Fruit fly (Drosophila melanogaster) whole organism, wandering third instar larva: ENCODE data around the gene Ndc1.

Experiments
- Abd-B ChIP-seq: fragments of >200 bp; optimal IDR thresholded peaks from 2 replicates; lab custom pipeline; 2017; ENCODE audit warnings: missing biosample characterization, missing genetic modification characterization
- CG32264 ChIP-seq: fragments of 200-800 bp; sonication (Bioruptor generic); optimal IDR thresholded peaks from 2 replicates; lab custom pipeline; 2016; ENCODE audit warnings: missing biosample characterization, missing genetic modification characterization
- CG9705 ChIP-seq: fragments of 200-800 bp; sonication (Bioruptor generic); optimal IDR thresholded peaks from 2 replicates; lab custom pipeline; 2018; ENCODE audit warnings: missing biosample characterization, mild to moderate bottlenecking, missing genetic modification characterization
- Dfd ChIP-seq: fragments of >200 bp; optimal IDR thresholded peaks from 2 replicates; lab custom pipeline; 2017; ENCODE audit warnings: missing biosample characterization, missing genetic modification characterization
- Dif ChIP-seq: fragments of 200-275, 200-300 bp; sonication (Bioruptor generic); optimal IDR thresholded peaks from 2 replicates; lab custom pipeline; 2018; ENCODE audit warnings: missing biosample characterization, missing genetic modification characterization; ENCODE audit not compliant: partially characterized antibody
- GATAd ChIP-seq: sonication (Bioruptor generic); optimal IDR thresholded peaks from 2 replicates; lab custom pipeline; 2016; ENCODE audit warnings: missing biosample characterization, missing genetic modification characterization
- HLH106 ChIP-seq: fragments of 200-800 bp; optimal IDR thresholded peaks from 3 replicates; lab custom pipeline; 2019; ENCODE audit warnings: missing biosample characterization, mild to moderate bottlenecking, missing genetic modification characterization, moderate library complexity
- Hnf4 ChIP-seq: fragments of 200-800 bp; sonication (Bioruptor generic); optimal IDR thresholded peaks from 2 replicates; lab custom pipeline; 2016; ENCODE audit warnings: missing biosample characterization, mild to moderate bottlenecking, missing genetic modification characterization
- Hr78 ChIP-seq: fragments of >200 bp; optimal IDR thresholded peaks from 2 replicates; lab custom pipeline; 2017; ENCODE audit warnings: missing biosample characterization, missing genetic modification characterization
- Hr83 ChIP-seq: fragments of 200-300 bp; sonication (Bioruptor generic); optimal IDR thresholded peaks from 2 replicates; lab custom pipeline; 2016; ENCODE audit warnings: missing biosample characterization, mild to moderate bottlenecking, missing genetic modification characterization, moderate library complexity; ENCODE audit not compliant: poor library complexity, severe bottlenecking
- Jra ChIP-seq: sonication (Bioruptor generic); optimal IDR thresholded peaks from 2 replicates; lab custom pipeline; 2016; ENCODE audit warnings: missing biosample characterization, missing genetic modification characterization
- Mio ChIP-seq: sonication (Bioruptor generic); optimal IDR thresholded peaks from 2 replicates; lab custom pipeline; 2016; ENCODE audit warnings: missing biosample characterization, missing genetic modification characterization
- Myc ChIP-seq: fragments of >200 bp; optimal IDR thresholded peaks from 2 replicates; lab custom pipeline; 2017
- N ChIP-seq: fragments of >200 bp; optimal IDR thresholded peaks from 2 replicates; lab custom pipeline; 2018; ENCODE audit warnings: missing biosample characterization, missing external identifiers, missing genetic modification characterization
- OdsH ChIP-seq: fragments of 200-800 bp; sonication (Bioruptor generic); optimal IDR thresholded peaks from 2 replicates; lab custom pipeline; 2016; ENCODE audit warnings: missing biosample characterization, mild to moderate bottlenecking, missing genetic modification characterization
- Rel ChIP-seq, 2 experiments: fragments of 200-800 bp; sonication (Bioruptor generic) in 1 of 2; optimal IDR thresholded peaks; 2 replicates in 1 of 2; 3 replicates in 1 of 2; lab custom pipeline; 2016 to 2019; ENCODE audit warnings: mild to moderate bottlenecking in 2 of 2, missing biosample characterization in 2 of 2, missing genetic modification characterization in 2 of 2, moderate library complexity in 1 of 2
- Sp1 ChIP-seq: fragments of 200-800 bp; sonication (Bioruptor generic); optimal IDR thresholded peaks from 3 replicates; lab custom pipeline; 2019; ENCODE audit warnings: missing biosample characterization, mild to moderate bottlenecking, missing genetic modification characterization, moderate library complexity
- Vsx2 ChIP-seq: fragments of 200-300, 225-300 bp; sonication (Bioruptor generic); optimal IDR thresholded peaks from 2 replicates; lab custom pipeline; 2018; ENCODE audit warnings: missing biosample characterization, missing genetic modification characterization; ENCODE audit not compliant: partially characterized antibody
- br ChIP-seq: fragments of 200-800 bp; sonication (Bioruptor generic); optimal IDR thresholded peaks from 2 replicates; lab custom pipeline; 2016; ENCODE audit warnings: missing biosample characterization, missing genetic modification characterization
- brk ChIP-seq: fragments of 200-800 bp; sonication (Bioruptor generic); optimal IDR thresholded peaks from 2 replicates; lab custom pipeline; 2016; ENCODE audit warnings: missing biosample characterization, mild to moderate bottlenecking, missing genetic modification characterization
- dl ChIP-seq, 2 experiments: fragments of 175-275, 200-275 bp in 1 of 2; fragments of 200-275 bp in 1 of 2; sonication (Bioruptor generic); optimal IDR thresholded peaks; lab custom pipeline; 2018; ENCODE audit warnings: mild to moderate bottlenecking in 2 of 2, missing biosample characterization in 2 of 2, missing genetic modification characterization in 2 of 2, moderate library complexity in 2 of 2; ENCODE audit not compliant: partially characterized antibody in 2 of 2, insufficient read depth in 1 of 2
- dmrt93B ChIP-seq: fragments of 200-800 bp; sonication (Bioruptor generic); optimal IDR thresholded peaks from 2 replicates; lab custom pipeline; 2018; ENCODE audit warnings: missing biosample characterization, mild to moderate bottlenecking, missing genetic modification characterization
- dsf ChIP-seq: sonication (Bioruptor generic); optimal IDR thresholded peaks from 2 replicates; lab custom pipeline; 2016; ENCODE audit warnings: missing biosample characterization, missing genetic modification characterization, borderline replicate concordance
- ey ChIP-seq: fragments of 200-800 bp; sonication (Bioruptor generic); optimal IDR thresholded peaks from 2 replicates; lab custom pipeline; 2016; ENCODE audit warnings: missing biosample characterization, missing genetic modification characterization
- foxo ChIP-seq, 2 experiments: fragments of 200-800 bp; sonication (Bioruptor generic); optimal IDR thresholded peaks; 2 replicates in 1 of 2; 3 replicates in 1 of 2; lab custom pipeline; 2016 to 2017; ENCODE audit warnings: missing biosample characterization in 2 of 2, missing genetic modification characterization in 2 of 2
- fru ChIP-seq: fragments of 200-800 bp; sonication (Bioruptor generic); optimal IDR thresholded peaks from 3 replicates; lab custom pipeline; 2016; ENCODE audit warnings: missing biosample characterization, mild to moderate bottlenecking, missing genetic modification characterization
- h ChIP-seq: fragments of 200-800 bp; sonication (Bioruptor generic); optimal IDR thresholded peaks from 3 replicates; lab custom pipeline; 2016; ENCODE audit warnings: missing biosample characterization, mild to moderate bottlenecking, missing genetic modification characterization
- jim ChIP-seq: fragments of 175-275, 200-325 bp; sonication (Bioruptor generic); optimal IDR thresholded peaks from 2 replicates; lab custom pipeline; 2016; ENCODE audit warnings: missing biosample characterization, mild to moderate bottlenecking, missing genetic modification characterization
- lola ChIP-seq: fragments of >200 bp; optimal IDR thresholded peaks from 2 replicates; lab custom pipeline; 2017; ENCODE audit warnings: missing biosample characterization, missing genetic modification characterization
- pan ChIP-seq: fragments of >200 bp; optimal IDR thresholded peaks from 2 replicates; lab custom pipeline; 2017
- psq ChIP-seq: fragments of 200-800 bp; sonication (Bioruptor generic); optimal IDR thresholded peaks from 3 replicates; lab custom pipeline; 2017; ENCODE audit warnings: missing biosample characterization, mild to moderate bottlenecking, missing genetic modification characterization, moderate library complexity
- rgr ChIP-seq: fragments of 200-800 bp; sonication (Bioruptor generic); optimal IDR thresholded peaks from 3 replicates; lab custom pipeline; 2016; ENCODE audit warnings: missing biosample characterization, mild to moderate bottlenecking, missing genetic modification characterization
- sage ChIP-seq: fragments of 200-800 bp; sonication (Bioruptor generic); optimal IDR thresholded peaks from 2 replicates; lab custom pipeline; 2016; ENCODE audit warnings: missing biosample characterization, mild to moderate bottlenecking, missing genetic modification characterization
- tai ChIP-seq: sonication (Bioruptor generic); optimal IDR thresholded peaks from 2 replicates; lab custom pipeline; 2016; ENCODE audit warnings: missing biosample characterization, missing genetic modification characterization
- usp ChIP-seq: fragments of >200 bp; optimal IDR thresholded peaks from 2 replicates; lab custom pipeline; 2017; ENCODE audit warnings: missing biosample characterization, missing genetic modification characterization
- woc ChIP-seq: sonication (Bioruptor generic); optimal IDR thresholded peaks from 2 replicates; lab custom pipeline; 2016; ENCODE audit warnings: missing biosample characterization, mild to moderate bottlenecking, missing genetic modification characterization

The Ndc1 gene

DNA sequence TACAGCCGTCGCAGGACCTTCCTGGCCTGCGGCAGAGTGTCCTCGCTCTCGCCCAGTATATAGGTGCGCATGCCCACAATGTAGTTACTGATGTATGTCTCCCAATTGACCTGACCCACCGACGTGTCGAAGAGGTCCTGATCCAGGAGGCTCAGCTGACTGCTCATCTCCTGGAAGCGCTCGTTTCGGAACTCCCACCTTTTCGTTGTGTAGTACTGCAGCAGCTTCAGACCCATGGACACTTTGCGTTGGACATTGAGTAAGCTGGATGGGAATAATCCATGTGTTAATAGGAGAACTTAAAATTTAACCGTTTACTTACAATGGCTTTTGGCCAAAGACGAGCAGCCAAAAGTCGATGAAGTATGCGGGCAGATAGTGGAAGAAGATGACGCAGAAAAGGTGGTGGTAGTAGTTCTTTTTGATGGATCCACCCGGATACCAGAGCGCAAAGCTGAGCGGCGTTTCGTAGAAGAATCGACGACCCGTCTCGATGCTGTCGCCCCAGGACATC, 19.7 kb downstream of the Ndc1 start:
- TF ChIP-seq usp: no peak
- no peak for TF ChIP-seq sage
- TF ChIP-seq Rel (GFP tag; optimal IDR thresholded peaks at IDR 0.05; lab: Kevin White, UChicago): no peak
- TF ChIP-seq Rel (tag; optimal IDR thresholded peaks at IDR 0.05; lab: Kevin White, UChicago): no peak
- TF ChIP-seq dl (GFP tag; optimal IDR thresholded peaks at IDR 0.05; lab: Kevin White, UChicago; ENCODE audit: insufficient read depth in 1 of 2, partially characterized antibody in 2 of 2): no peak
- no peak for TF ChIP-seq br (GFP tag; lab: Kevin White, UChicago)
- no peak for TF ChIP-seq ey
- no peak for TF ChIP-seq Hr83 (GFP tag; lab: Kevin White, UChicago)
- TF ChIP-seq Sp1 (GFP tag; lab: Kevin White, UChicago): no peak
- TF ChIP-seq pan (lab: Kevin White, UChicago): no peak
- no peak for TF ChIP-seq OdsH (GFP tag; lab: Kevin White, UChicago)
- no peak for TF ChIP-seq Hnf4 (GFP tag; lab: Kevin White, UChicago)
- TF ChIP-seq rgr (GFP tag; lab: Kevin White, UChicago): no peak
- no peak for TF ChIP-seq Dif (GFP tag; lab: Kevin White, UChicago)
- no peak for TF ChIP-seq dsf (GFP tag; lab: Kevin White, UChicago)
- TF ChIP-seq tai (GFP tag; lab: Kevin White, UChicago): no peak
- no peak for TF ChIP-seq Myc (lab: Kevin White, UChicago)
- no peak for TF ChIP-seq Vsx2 (GFP tag; lab: Kevin White, UChicago)

DNA sequence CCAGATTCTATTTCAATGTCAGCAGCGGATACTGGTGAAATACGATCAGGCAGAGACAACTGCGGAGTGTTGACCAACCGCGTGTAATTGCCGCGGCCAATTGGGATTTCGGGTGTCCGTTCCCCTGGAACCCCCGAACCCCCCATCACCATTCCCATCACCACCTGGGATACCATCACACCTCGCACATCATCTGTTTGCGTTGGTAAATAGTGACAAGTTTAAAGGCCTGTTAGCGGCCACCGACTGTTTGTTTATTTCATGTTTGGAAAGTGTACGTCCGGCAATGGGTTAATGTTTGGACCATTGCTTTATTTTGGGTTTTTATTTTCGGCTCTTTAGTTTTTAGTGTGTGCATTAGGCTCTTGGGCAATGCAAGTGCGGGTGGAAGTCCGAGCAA, 22.8 kb downstream of the Ndc1 start:
- no peak for TF ChIP-seq brk
- no peak for TF ChIP-seq Dif (GFP tag; lab: Kevin White, UChicago)
- TF ChIP-seq fru (GFP tag; lab: Kevin White, UChicago): no peak
- TF ChIP-seq h (GFP tag; lab: Kevin White, UChicago): no peak
- no peak for TF ChIP-seq woc (GFP tag; lab: Kevin White, UChicago)
- no peak for TF ChIP-seq Myc (lab: Kevin White, UChicago)
- no peak for TF ChIP-seq Rel (GFP tag; optimal IDR thresholded peaks at IDR 0.05; lab: Kevin White, UChicago)
- no peak for TF ChIP-seq Rel (tag; optimal IDR thresholded peaks at IDR 0.05; lab: Kevin White, UChicago)
- TF ChIP-seq sage: no peak
- TF ChIP-seq Mio: no peak
- TF ChIP-seq Jra (GFP tag; lab: Kevin White, UChicago): no peak
- TF ChIP-seq br (GFP tag; lab: Kevin White, UChicago): no peak
- TF ChIP-seq Dfd (GFP tag; lab: Kevin White, UChicago): no peak
- TF ChIP-seq GATAd (GFP tag; lab: Kevin White, UChicago): no peak

DNA sequence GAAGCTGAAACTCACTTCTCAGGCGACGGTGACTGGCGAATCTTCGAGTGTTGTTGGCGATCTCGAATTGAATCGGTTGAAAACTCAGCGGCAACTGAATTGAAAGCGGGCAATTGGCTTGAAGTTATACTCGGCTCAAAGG, 24.0 kb downstream of the Ndc1 start, which contains the start of gene CG12268:
Gene CG12268, minus strand, starts transcription at position 101 of the 142 bp plus-strand sequence.
- TF ChIP-seq dl (GFP tag; optimal IDR thresholded peaks at IDR 0.05; lab: Kevin White, UChicago; ENCODE audit: insufficient read depth in 1 of 2, partially characterized antibody in 2 of 2) (no peak), ey (no peak), Vsx2 (GFP tag; lab: Kevin White, UChicago) (no peak), foxo (GFP tag; optimal IDR thresholded peaks at IDR 0.05; lab: Kevin White, UChicago) (no peak), Dif (GFP tag; lab: Kevin White, UChicago) (no peak), sage (no peak), jim (GFP tag; lab: Kevin White, UChicago) (no peak), fru (GFP tag; lab: Kevin White, UChicago) (no peak), rgr (GFP tag; lab: Kevin White, UChicago) (no peak), CG9705 (GFP tag; lab: Kevin White, UChicago) (no peak), psq (GFP tag; lab: Kevin White, UChicago) (no peak), N (GFP tag; lab: Kevin White, UChicago) (no peak), tai (GFP tag; lab: Kevin White, UChicago) (no peak)

DNA sequence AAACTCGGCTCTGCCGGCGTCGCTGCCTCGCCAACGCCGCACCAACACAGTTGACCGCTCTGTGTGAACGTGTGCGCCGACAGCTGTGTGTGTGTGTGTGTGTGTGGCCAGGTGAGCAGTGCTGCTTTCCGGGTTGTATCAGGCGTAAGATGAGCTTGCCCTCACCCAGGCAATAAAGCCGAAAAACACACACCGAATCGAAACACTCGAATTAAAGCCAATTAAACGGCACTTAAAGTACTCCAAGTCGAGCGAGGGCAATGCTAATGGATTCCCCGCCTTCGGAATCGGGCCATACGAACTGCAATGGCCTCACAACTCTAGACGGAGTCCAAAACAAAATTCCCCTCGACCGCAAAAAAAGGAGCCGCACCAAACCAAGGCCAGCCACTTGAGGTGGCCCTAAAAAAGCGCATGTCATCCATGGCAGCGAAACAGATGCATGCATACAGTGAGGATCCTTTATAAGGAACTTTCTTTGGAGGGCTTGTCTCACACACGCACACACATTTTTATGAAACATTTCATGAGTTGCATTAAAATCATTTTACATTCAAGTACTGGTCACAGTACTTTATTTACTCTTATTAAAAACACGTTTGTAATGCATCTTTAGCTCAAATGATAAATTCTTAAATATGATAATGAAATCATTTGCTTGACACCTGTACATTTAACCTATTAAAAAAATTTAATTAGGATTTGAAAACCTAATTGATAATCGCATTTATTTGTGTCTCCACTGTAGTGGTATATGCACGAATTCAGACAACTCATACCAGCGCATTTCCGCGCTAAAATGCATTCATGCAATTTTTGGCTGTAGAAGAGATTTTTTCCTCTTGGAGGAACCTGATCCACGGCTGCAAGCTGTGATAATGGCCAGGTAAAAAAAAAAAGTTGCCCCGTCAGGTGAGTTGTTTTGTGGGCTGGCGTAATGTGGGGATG, 24.5 kb downstream of the Ndc1 start:
- TF ChIP-seq tai (GFP tag; lab: Kevin White, UChicago): no peak
- peak; percentile 15 for TF ChIP-seq Dif (GFP tag; lab: Kevin White, UChicago)
- TF ChIP-seq GATAd (GFP tag; lab: Kevin White, UChicago): no peak
- TF ChIP-seq Hnf4 (GFP tag; lab: Kevin White, UChicago): peak; percentile 85
- TF ChIP-seq N (GFP tag; lab: Kevin White, UChicago): no peak
- no peak for TF ChIP-seq usp
- peak; percentile 92 for TF ChIP-seq h (GFP tag; lab: Kevin White, UChicago)
- peak; percentile 95 for TF ChIP-seq ey
- TF ChIP-seq Sp1 (GFP tag; lab: Kevin White, UChicago): peak; percentile 96
- TF ChIP-seq Hr78 (GFP tag; lab: Kevin White, UChicago): no peak
- peak; percentile 85 for TF ChIP-seq sage
- peak; percentile 86 for TF ChIP-seq dmrt93B (GFP tag; lab: Kevin White, UChicago)
- peak; percentile 17 for TF ChIP-seq Mio
- peak; percentile 89 for TF ChIP-seq Rel (GFP tag; optimal IDR thresholded peaks at IDR 0.05; lab: Kevin White, UChicago)
- TF ChIP-seq Rel (tag; optimal IDR thresholded peaks at IDR 0.05; lab: Kevin White, UChicago): peak; percentile 94
- no peak for TF ChIP-seq Abd-B (GFP tag; lab: Kevin White, UChicago)
- peak; percentile 93 for TF ChIP-seq OdsH (GFP tag; lab: Kevin White, UChicago)
- TF ChIP-seq dsf (GFP tag; lab: Kevin White, UChicago): peak; percentile 50
- TF ChIP-seq lola: no peak
- TF ChIP-seq pan (lab: Kevin White, UChicago): no peak
- peak; percentile 96 for TF ChIP-seq HLH106 (tag; lab: Kevin White, UChicago)
- peak; percentile 82 for TF ChIP-seq CG32264 (GFP tag; lab: Kevin White, UChicago)
- TF ChIP-seq jim (GFP tag; lab: Kevin White, UChicago): no peak
- TF ChIP-seq dl (GFP tag; optimal IDR thresholded peaks at IDR 0.05; lab: Kevin White, UChicago; ENCODE audit: insufficient read depth in 1 of 2, partially characterized antibody in 2 of 2): peak in 1 of 2 experiments; percentile 37
- TF ChIP-seq Dfd (GFP tag; lab: Kevin White, UChicago): no peak
- TF ChIP-seq woc (GFP tag; lab: Kevin White, UChicago): peak; percentile 96
- TF ChIP-seq Jra (GFP tag; lab: Kevin White, UChicago): peak; percentile 84
